Worm (Caenorhabditis elegans) whole organism, early embryonic: ENCODE measurements around the gene ain-1.
A peak's percentile ranks its signal among the peaks of the same experiment; 100 is the strongest.

Experiments
- B0310.2 ChIP-seq: sonication (generic microtip); optimal IDR thresholded peaks from 2 replicates; lab custom pipeline; 2016; ENCODE audit warnings: mild to moderate bottlenecking, missing genetic modification characterization, missing compliant biosample characterization
- F13C5.2 ChIP-seq: sonication (generic microtip); optimal IDR thresholded peaks from 2 replicates; lab custom pipeline; 2017; ENCODE audit warnings: mild to moderate bottlenecking, missing genetic modification characterization, inconsistent platforms, missing compliant biosample characterization
- aly-1 ChIP-seq: sonication (generic microtip); optimal IDR thresholded peaks from 2 replicates; lab custom pipeline; 2016; ENCODE audit warnings: missing genetic modification characterization, missing compliant biosample characterization
- ama-1 ChIP-seq: fragments of 150-350 bp; optimal IDR thresholded peaks from 2 replicates; lab custom pipeline; 2014
- ceh-13 ChIP-seq: fragments of 200-800 bp; sonication (Bioruptor generic); optimal IDR thresholded peaks from 2 replicates; lab custom pipeline; 2018; ENCODE audit warnings: mild to moderate bottlenecking, missing genetic modification characterization, missing compliant biosample characterization
- ceh-36 ChIP-seq: sonication (generic microtip); optimal IDR thresholded peaks from 2 replicates; lab custom pipeline; 2016; ENCODE audit warnings: missing genetic modification characterization, inconsistent platforms, missing compliant biosample characterization
- ets-7 ChIP-seq: sonication (generic microtip); optimal IDR thresholded peaks from 2 replicates; lab custom pipeline; 2016; ENCODE audit warnings: missing genotype, missing genetic modification characterization, missing compliant biosample characterization
- flt-1 ChIP-seq: fragments of 200-800 bp; sonication (Bioruptor generic); IDR thresholded peaks from 2 replicates; pipeline ENCODE4 v1.3.6; 2022; ENCODE audit warnings: missing genetic modification characterization, missing compliant biosample characterization
- hmbx-1 ChIP-seq: sonication (generic microtip); optimal IDR thresholded peaks from 2 replicates; lab custom pipeline; 2016; ENCODE audit warnings: mild to moderate bottlenecking, missing genetic modification characterization, missing compliant biosample characterization
- hmg-4 ChIP-seq: fragments of 200-800 bp; sonication (Bioruptor generic); optimal IDR thresholded peaks from 2 replicates; lab custom pipeline; 2018; ENCODE audit warnings: mild to moderate bottlenecking, missing genetic modification characterization, missing compliant biosample characterization
- hnd-1 ChIP-seq: sonication (generic microtip); optimal IDR thresholded peaks from 2 replicates; lab custom pipeline; 2016; ENCODE audit warnings: missing genetic modification characterization, missing compliant biosample characterization
- pes-1 ChIP-seq: fragments of 200-800 bp; sonication (Bioruptor generic); IDR thresholded peaks from 2 replicates; pipeline ENCODE4 v1.3.6; 2022; ENCODE audit warnings: missing genetic modification reagents, missing genetic modification characterization, missing compliant biosample characterization
- scrt-1 ChIP-seq: fragments of 200-800 bp; sonication (Bioruptor generic); IDR thresholded peaks from 2 replicates; pipeline ENCODE4 v1.3.6; 2022; ENCODE audit warnings: missing genetic modification characterization, missing compliant biosample characterization
- sea-1 ChIP-seq: fragments of 200-800 bp; sonication (Bioruptor generic); conservative IDR thresholded peaks from 2 replicates; pipeline ENCODE4 v1.3.6; 2022; ENCODE audit warnings: missing genetic modification characterization, missing compliant biosample characterization
- tbx-11 ChIP-seq: fragments of 200-800 bp; sonication (Bioruptor generic); IDR thresholded peaks from 2 replicates; pipeline ENCODE4 v1.3.6; 2022; ENCODE audit warnings: missing genetic modification characterization, missing compliant biosample characterization
- tbx-37 ChIP-seq: fragments of 200-800 bp; sonication (Bioruptor generic); conservative IDR thresholded peaks from 2 replicates; pipeline ENCODE4 v1.3.6; 2022; ENCODE audit warnings: missing genetic modification reagents, missing genetic modification characterization, missing compliant biosample characterization
- tra-4 ChIP-seq: sonication (generic microtip); optimal IDR thresholded peaks from 2 replicates; lab custom pipeline; 2017; ENCODE audit warnings: missing genetic modification characterization, missing compliant biosample characterization

ain-1 gene

ce11 chrX:16597791-16598190 lies 15.5 kb upstream of the ain-1 start:
- TF ChIP-seq ama-1 (no peak), ceh-13 (no peak), tra-4 (tag; lab: Kevin White, UChicago) (no peak), ets-7 (tag; lab: Kevin White, UChicago) (no peak), ceh-36 (tag; lab: Kevin White, UChicago) (no peak), scrt-1 (GFP tag; lab: Robert Waterston, UW) (no peak), flt-1 (GFP tag; lab: Robert Waterston, UW) (no peak), pes-1 (GFP tag; lab: Robert Waterston, UW) (no peak), tbx-37 (GFP tag; lab: Robert Waterston, UW) (no peak)

- TF ChIP-seq pes-1 (GFP tag; lab: Robert Waterston, UW) (peak; percentile 83), scrt-1 (GFP tag; lab: Robert Waterston, UW) (peak; percentile 77), sea-1 (GFP tag; lab: Robert Waterston, UW) (peak; percentile 47; the same call in 1 of the 2 replicates), F13C5.2 (tag; lab: Kevin White, UChicago) (peak; percentile 75), hmbx-1 (peak; percentile 15), ama-1 (no peak), tbx-37 (GFP tag; lab: Robert Waterston, UW) (no peak), ets-7 (tag; lab: Kevin White, UChicago) (no peak), hnd-1 (tag; lab: Kevin White, UChicago) (peak; percentile 45), flt-1 (GFP tag; lab: Robert Waterston, UW) (peak; percentile 53), ceh-13 (peak; percentile 43), aly-1 (tag; lab: Kevin White, UChicago) (peak; percentile 74), tbx-11 (peak; percentile 70; the same call in 1 of the 2 replicates), ceh-36 (tag; lab: Kevin White, UChicago) (peak; percentile 62), tra-4 (tag; lab: Kevin White, UChicago) (peak; percentile 9), hmg-4 (peak; percentile 89), B0310.2 (tag; lab: Kevin White, UChicago) (no peak)
Observed at ce11 chrX:16602457-16602856, 10.8 kb upstream of the ain-1 start, which contains the start of gene F59C12.4. Gene F59C12.4, minus strand, starts transcription at chrX:16602622.

- TF ChIP-seq aly-1 (tag; lab: Kevin White, UChicago), result no peak
- TF ChIP-seq hnd-1 (tag; lab: Kevin White, UChicago), result no peak
- TF ChIP-seq scrt-1 (GFP tag; lab: Robert Waterston, UW), result no peak
- TF ChIP-seq hmg-4, result no peak
Observed at ce11 chrX:16604096-16604495, 9.2 kb upstream of the ain-1 start.

ce11 chrX:16604566-16604965 lies 8.7 kb upstream of the ain-1 start:
- TF ChIP-seq tbx-37 (GFP tag; lab: Robert Waterston, UW) (peak; percentile 83), tra-4 (tag; lab: Kevin White, UChicago) (no peak), F13C5.2 (tag; lab: Kevin White, UChicago) (peak; percentile 86), B0310.2 (tag; lab: Kevin White, UChicago) (peak; percentile 77), scrt-1 (GFP tag; lab: Robert Waterston, UW) (peak; percentile 70; the same call in 1 of the 2 replicates), hmg-4 (peak; percentile 65), pes-1 (GFP tag; lab: Robert Waterston, UW) (peak; percentile 83), ets-7 (tag; lab: Kevin White, UChicago) (no peak), tbx-11 (peak; percentile 77), sea-1 (GFP tag; lab: Robert Waterston, UW) (peak; percentile 62; the same call in 1 of the 2 replicates), hmbx-1 (peak; percentile 6), aly-1 (tag; lab: Kevin White, UChicago) (no peak), hnd-1 (tag; lab: Kevin White, UChicago) (peak; percentile 48), flt-1 (GFP tag; lab: Robert Waterston, UW) (peak; percentile 74), ama-1 (no peak), ceh-13 (peak; percentile 45), ceh-36 (tag; lab: Kevin White, UChicago) (peak; percentile 78)

ce11 chrX:16607128-16607527 lies 6.1 kb upstream of the ain-1 start:
- TF ChIP-seq tra-4 (tag; lab: Kevin White, UChicago) (no peak), tbx-11 (no peak), ceh-36 (tag; lab: Kevin White, UChicago) (no peak)

- TF ChIP-seq B0310.2 (tag; lab: Kevin White, UChicago) (no peak), ceh-36 (tag; lab: Kevin White, UChicago) (no peak), hmg-4 (no peak), flt-1 (GFP tag; lab: Robert Waterston, UW) (no peak), sea-1 (GFP tag; lab: Robert Waterston, UW) (no peak), tbx-11 (no peak), hnd-1 (tag; lab: Kevin White, UChicago) (no peak), tra-4 (tag; lab: Kevin White, UChicago) (no peak), F13C5.2 (tag; lab: Kevin White, UChicago) (no peak), ceh-13 (no peak), hmbx-1 (no peak), ama-1 (no peak)
Observed at ce11 chrX:16609424-16609823, 3.8 kb upstream of the ain-1 start, which contains the start of gene F59C12.3. Gene F59C12.3, minus strand, starts transcription at chrX:16609524.

ce11 chrX:16611333-16612043 lies 1.8 kb upstream of the ain-1 start:
- TF ChIP-seq F13C5.2 (tag; lab: Kevin White, UChicago) (no peak), tbx-37 (GFP tag; lab: Robert Waterston, UW) (no peak), aly-1 (tag; lab: Kevin White, UChicago) (no peak), ets-7 (tag; lab: Kevin White, UChicago) (no peak), flt-1 (GFP tag; lab: Robert Waterston, UW) (no peak), hnd-1 (tag; lab: Kevin White, UChicago) (no peak), pes-1 (GFP tag; lab: Robert Waterston, UW) (0 out of 2 replicates have a peak, but pooled peaks have one; percentile 32), ceh-36 (tag; lab: Kevin White, UChicago) (no peak), tbx-11 (no peak), scrt-1 (GFP tag; lab: Robert Waterston, UW) (0 out of 2 replicates have a peak, but pooled peaks have one; percentile 37), sea-1 (GFP tag; lab: Robert Waterston, UW) (0 out of 2 replicates have a peak, but pooled peaks have one; percentile 20), B0310.2 (tag; lab: Kevin White, UChicago) (no peak), ceh-13 (peak; percentile 10), hmbx-1 (no peak), tra-4 (tag; lab: Kevin White, UChicago) (no peak), hmg-4 (peak; percentile 24), ama-1 (no peak)
